Fruit fly (Drosophila melanogaster): ENCODE results near the gene ko.

The ko gene

DNA sequence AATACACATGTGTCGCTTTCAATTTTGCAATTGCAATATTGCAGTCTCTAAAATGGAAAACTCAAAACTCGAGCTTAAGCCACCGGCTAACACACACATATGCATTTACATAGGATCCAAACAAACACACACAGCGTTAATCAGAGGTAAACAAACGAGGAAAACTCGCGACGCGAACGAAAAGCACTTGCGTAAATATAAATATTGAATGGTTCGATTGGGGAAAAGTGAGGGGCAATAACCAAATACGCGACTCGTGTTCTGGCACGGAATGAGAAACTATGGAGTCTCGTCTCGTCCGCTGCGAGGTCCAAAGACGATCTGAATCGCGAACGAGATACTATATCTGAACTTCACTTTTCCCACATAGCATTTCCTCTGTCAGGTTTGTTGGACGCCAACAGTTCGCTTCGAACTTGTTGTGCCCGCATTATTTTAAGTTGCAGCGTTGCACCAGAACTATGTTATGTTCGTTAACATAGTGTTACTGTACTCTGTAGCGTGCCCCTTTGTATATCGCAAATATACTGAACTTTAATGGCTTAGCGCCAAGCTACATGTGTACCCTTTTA, at the start of gene ko (continued):
- TF ChIP-seq Fer2 (tag; optimal IDR thresholded peaks at IDR 0.05), result no peak
- TF ChIP-seq zen2 (GFP tag; IDR thresholded peaks at IDR 0.05; ENCODE audit: partially characterized antibody), result peak; percentile 14; the same call in 1 of the 3 replicates
- TF ChIP-seq MTF-1 (GFP tag; optimal IDR thresholded peaks at IDR 0.05; ENCODE audit: borderline replicate concordance), result peak; percentile 74
- no peak for TF ChIP-seq insv (GFP tag; optimal IDR thresholded peaks at IDR 0.05)
- TF ChIP-seq Dbx (GFP tag; IDR thresholded peaks at IDR 0.05), result no peak
- TF ChIP-seq Dad (GFP tag; optimal IDR thresholded peaks at IDR 0.05), result no peak
- TF ChIP-seq MBD-R2 (GFP tag; IDR thresholded peaks at IDR 0.05), result no peak
- TF ChIP-seq dysf (GFP tag; IDR thresholded peaks at IDR 0.05), result no peak
- peak; percentile 18; the same call in 1 of the 2 replicates for TF ChIP-seq bbx (GFP tag; IDR thresholded peaks at IDR 0.05; ENCODE audit: partially characterized antibody)
- peak; percentile 8 for TF ChIP-seq Side (GFP tag; optimal IDR thresholded peaks at IDR 0.05)
- TF ChIP-seq Spps (tag; optimal IDR thresholded peaks at IDR 0.05), result peak; percentile 25
- no peak for TF ChIP-seq cato (GFP tag; optimal IDR thresholded peaks at IDR 0.05; ENCODE audit: borderline replicate concordance)
- no peak for TF ChIP-seq Scr (GFP tag; IDR thresholded peaks at IDR 0.05; ENCODE audit: partially characterized antibody)
- TF ChIP-seq her (GFP tag; optimal IDR thresholded peaks at IDR 0.05), result peak; percentile 11
- peak; percentile 20 for TF ChIP-seq Hsf (GFP tag; optimal IDR thresholded peaks at IDR 0.05)
- no peak for TF ChIP-seq CG7357 (GFP tag; IDR thresholded peaks at IDR 0.05)
- TF ChIP-seq CG31441 (GFP tag; IDR thresholded peaks at IDR 0.05), result no peak
- TF ChIP-seq Fer1 (GFP tag; optimal IDR thresholded peaks at IDR 0.05), result no peak
- no peak for TF ChIP-seq CG17361 (GFP tag; IDR thresholded peaks at IDR 0.05)
- TF ChIP-seq nom (GFP tag; optimal IDR thresholded peaks at IDR 0.05), result peak; percentile 9
- no peak for TF ChIP-seq CG14965 (GFP tag; optimal IDR thresholded peaks at IDR 0.05; ENCODE audit: borderline replicate concordance)
- peak; percentile 42; the same call in 1 of the 2 replicates for TF ChIP-seq Awh (GFP tag; IDR thresholded peaks at IDR 0.05)
- no peak for TF ChIP-seq Oaz (GFP tag; IDR thresholded peaks at IDR 0.05)
- peak in 1 of 2 experiments; percentile 43 for TF ChIP-seq Pdp1 (GFP tag; optimal IDR thresholded peaks at IDR 0.05)
- TF ChIP-seq CG6765 (GFP tag; optimal IDR thresholded peaks at IDR 0.05), result no peak
- TF ChIP-seq Adf1 (GFP tag; IDR thresholded peaks at IDR 0.05), result no peak
- TF ChIP-seq sens-2 (GFP tag; IDR thresholded peaks at IDR 0.05), result no peak
- peak; percentile 67 for TF ChIP-seq Xrp1 (GFP tag; IDR thresholded peaks at IDR 0.05)
- no peak for TF ChIP-seq Mad (GFP tag; optimal IDR thresholded peaks at IDR 0.05)
- no peak for TF ChIP-seq CG9876 (GFP tag; optimal IDR thresholded peaks at IDR 0.05)
- peak; percentile 26 for TF ChIP-seq Fer3 (tag; optimal IDR thresholded peaks at IDR 0.05)
- peak; percentile 60 for TF ChIP-seq CG15696 (tag; optimal IDR thresholded peaks at IDR 0.05)
- peak; percentile 29 for TF ChIP-seq NK7.1 (GFP tag; optimal IDR thresholded peaks at IDR 0.05)
- peak; percentile 17 for TF ChIP-seq pnt (GFP tag; optimal IDR thresholded peaks at IDR 0.05)
- TF ChIP-seq CG7786 (GFP tag; optimal IDR thresholded peaks at IDR 0.05), result peak; percentile 20
- TF ChIP-seq Asciz (GFP tag; optimal IDR thresholded peaks at IDR 0.05), result peak; percentile 77
- TF ChIP-seq bcd (GFP tag; optimal IDR thresholded peaks at IDR 0.05), result no peak
- TF ChIP-seq caup (GFP tag; optimal IDR thresholded peaks at IDR 0.05; ENCODE audit: severe bottlenecking), result peak; percentile 13
- TF ChIP-seq toy (GFP tag; IDR thresholded peaks at IDR 0.05), result no peak
- TF ChIP-seq YL-1 (GFP tag; optimal IDR thresholded peaks at IDR 0.05), result no peak
- peak; percentile 69 for TF ChIP-seq CG2202 (tag; optimal IDR thresholded peaks at IDR 0.05)
- TF ChIP-seq CG5245 (GFP tag; optimal IDR thresholded peaks at IDR 0.05), result no peak
- no peak for TF ChIP-seq CG4820 (GFP tag; optimal IDR thresholded peaks at IDR 0.05)
- TF ChIP-seq sens (GFP tag), result peak; percentile 93
- peak; percentile 76 for TF ChIP-seq CG2875 (GFP tag; optimal IDR thresholded peaks at IDR 0.05)
- TF ChIP-seq en (GFP tag; optimal IDR thresholded peaks at IDR 0.05), result peak; percentile 24
- peak; percentile 21 for TF ChIP-seq CG18262 (tag; optimal IDR thresholded peaks at IDR 0.05)
- peak; percentile 19 for TF ChIP-seq bab2 (GFP tag; optimal IDR thresholded peaks at IDR 0.05)
- peak; percentile 71 for TF ChIP-seq CG4707 (GFP tag; optimal IDR thresholded peaks at IDR 0.05)
